Fruit fly (Drosophila melanogaster) ovary, adult (tissue): Measurements from ENCODE around the gene eIF4EHP.

Experiments used
- CG17801 ChIP-seq: fragments of 200-800 bp; optimal IDR thresholded peaks from 2 replicates; lab custom pipeline; 2019; ENCODE audit warnings: missing biosample characterization, mild to moderate bottlenecking, missing genetic modification characterization, moderate library complexity; ENCODE audit not compliant: partially characterized antibody

Gene eIF4EHP

dm6 chr3R:24050690-24051440, 57.9 kb downstream of the eIF4EHP start, which contains the start of the genes Atg6 and Pisd:
TSS of gene Atg6 (minus strand) at chr3R:24050782.
TSS of gene Pisd (plus strand) at chr3R:24050783.
- TF ChIP-seq CG17801 (GFP tag; lab: Kevin White, UChicago), result peak; percentile 63

- peak; percentile 53 for TF ChIP-seq CG17801 (GFP tag; lab: Kevin White, UChicago)
Observed at dm6 chr3R:24047998-24048511, 60.7 kb downstream of the eIF4EHP start, which contains the start of gene Rox8. TSS of gene Rox8 (minus strand) at chr3R:24048265.

- TF ChIP-seq CG17801 (GFP tag; lab: Kevin White, UChicago), result peak; percentile 52
Observed at dm6 chr3R:24047226-24047976, 61.4 kb downstream of the eIF4EHP start, which contains the start of gene CG5986. TSS of gene CG5986 (plus strand) at chr3R:24047790.

- TF ChIP-seq CG17801 (GFP tag; lab: Kevin White, UChicago), result no peak
Observed at dm6 chr3R:24046580-24047225, 62.1 kb downstream of the eIF4EHP start.

dm6 chr3R:24038736-24039556, 69.8 kb downstream of the eIF4EHP start, which contains the start of gene Miro:
TSS of gene Miro (minus strand) at chr3R:24038847.
- TF ChIP-seq CG17801 (GFP tag; lab: Kevin White, UChicago), result peak; percentile 16

dm6 chr3R:24037538-24038265, 71.1 kb downstream of the eIF4EHP start, which contains the start of gene spas:
TSS of gene spas (plus strand) at chr3R:24038215.
- no peak for TF ChIP-seq CG17801 (GFP tag; lab: Kevin White, UChicago)

dm6 chr3R:24031825-24032523, 76.8 kb downstream of the eIF4EHP start, which contains the start of the genes KrT95D and Mettl3:
TSS of gene KrT95D (minus strand) at chr3R:24031827.
TSS of gene Mettl3 (plus strand) at chr3R:24032157.
- TF ChIP-seq CG17801 (GFP tag; lab: Kevin White, UChicago), result no peak

- peak; percentile 31 for TF ChIP-seq CG17801 (GFP tag; lab: Kevin White, UChicago)
Observed at dm6 chr3R:24031019-24031824, 77.5 kb downstream of the eIF4EHP start.

dm6 chr3R:24027222-24027621, 81.5 kb downstream of the eIF4EHP start:
- TF ChIP-seq CG17801 (GFP tag; lab: Kevin White, UChicago), result no peak

- no peak for TF ChIP-seq CG17801 (GFP tag; lab: Kevin White, UChicago)
Observed at dm6 chr3R:24026503-24026902, 82.3 kb downstream of the eIF4EHP start.

dm6 chr3R:24025715-24026467, 82.9 kb downstream of the eIF4EHP start:
- no peak for TF ChIP-seq CG17801 (GFP tag; lab: Kevin White, UChicago)
